Fruit fly (Drosophila melanogaster): Measurements from ENCODE around the gene bowl.

The bowl gene

DNA sequence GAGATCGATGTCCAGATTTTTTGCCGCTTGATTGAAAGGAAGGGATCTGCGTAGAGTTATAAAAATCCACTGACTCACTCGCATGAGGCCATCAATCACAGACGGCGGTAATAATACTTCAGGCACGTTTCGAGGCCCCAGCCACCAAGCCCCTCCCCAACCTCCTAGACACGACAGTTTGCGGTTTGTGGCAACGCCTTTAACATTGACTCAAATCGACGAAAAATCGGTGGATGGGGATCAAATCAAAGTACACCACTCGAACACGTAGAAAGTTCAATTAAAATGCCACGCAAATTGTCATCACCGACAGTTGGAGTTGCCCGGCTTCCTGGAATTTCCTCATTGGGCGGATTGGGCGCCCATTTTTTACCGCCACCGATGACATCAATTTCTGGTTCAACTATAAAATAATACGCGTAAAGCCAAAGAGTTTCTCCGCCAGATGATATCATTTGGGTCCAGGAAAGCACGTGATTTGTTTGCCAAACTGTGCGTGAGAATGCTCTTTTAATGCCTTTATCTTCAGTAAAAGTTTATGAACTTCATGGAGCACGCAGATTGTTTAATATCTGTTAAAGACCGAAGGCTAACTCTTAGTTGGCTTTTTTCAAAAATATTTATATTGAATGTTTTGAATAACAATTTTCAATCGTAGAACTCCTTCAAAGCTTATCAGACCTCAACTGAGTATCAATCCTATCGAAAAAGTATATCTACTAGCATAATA, 12.9 kb downstream of the bowl start, which contains the start of gene CG31960 (continued):
- TF ChIP-seq cwo (GFP tag; optimal IDR thresholded peaks at IDR 0.05) (peak; percentile 36), CG10654 (GFP tag; optimal IDR thresholded peaks at IDR 0.05) (no peak), CG1647 (GFP tag; optimal IDR thresholded peaks at IDR 0.05) (no peak), Awh (GFP tag; IDR thresholded peaks at IDR 0.05) (0 out of 2 replicates have a peak, but pooled peaks have one; percentile 13), Fer1 (GFP tag; optimal IDR thresholded peaks at IDR 0.05) (no peak), ap (GFP tag; IDR thresholded peaks at IDR 0.05) (no peak), CG17612 (GFP tag; IDR thresholded peaks at IDR 0.05) (no peak), CG6175 (GFP tag; IDR thresholded peaks at IDR 0.05) (0 out of 3 replicates have a peak, but pooled peaks have one; percentile 38), CG1233 (GFP tag; optimal IDR thresholded peaks at IDR 0.05) (no peak), Max (GFP tag; optimal IDR thresholded peaks at IDR 0.05) (no peak), CG30431 (GFP tag; optimal IDR thresholded peaks at IDR 0.05) (no peak), lov (optimal IDR thresholded peaks at IDR 0.05) (no peak), lov (GFP tag; IDR thresholded peaks at IDR 0.05) (peak; percentile 16; the same call in 1 of the 3 replicates)

DNA sequence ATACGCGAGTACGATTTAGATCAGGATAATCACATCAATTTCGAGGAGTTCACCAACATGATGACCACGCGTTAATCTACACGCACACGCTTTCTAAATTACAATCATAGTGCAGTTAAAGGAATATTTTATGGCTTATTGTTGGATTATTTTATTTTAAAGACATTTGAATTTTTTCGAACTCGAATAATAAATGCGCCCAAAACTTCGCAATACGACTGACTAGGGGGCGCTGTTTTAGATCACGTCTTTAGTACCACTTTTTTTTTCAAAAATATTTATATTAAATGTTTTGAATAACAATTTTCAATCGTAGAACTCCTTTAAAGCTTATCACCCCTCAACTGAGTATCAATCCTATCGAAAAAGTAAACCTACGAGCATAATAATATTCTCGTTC, 13.9 kb downstream of the bowl start:
- TF ChIP-seq Dp (GFP tag; optimal IDR thresholded peaks at IDR 0.05) (peak; percentile 71), Atf3 (GFP tag; optimal IDR thresholded peaks at IDR 0.05) (no peak), wdn (GFP tag; IDR thresholded peaks at IDR 0.05) (no peak), Gug (GFP tag; IDR thresholded peaks at IDR 0.05) (no peak), gro (GFP tag; optimal IDR thresholded peaks at IDR 0.05) (no peak), CG2116 (GFP tag; optimal IDR thresholded peaks at IDR 0.05) (no peak), C15 (GFP tag; IDR thresholded peaks at IDR 0.05) (no peak), amos (GFP tag; IDR thresholded peaks at IDR 0.05; ENCODE audit: partially characterized antibody) (no peak), chinmo (GFP tag; IDR thresholded peaks at IDR 0.05; ENCODE audit: partially characterized antibody) (no peak), D19B (GFP tag; optimal IDR thresholded peaks at IDR 0.05) (no peak), sisA (GFP tag; IDR thresholded peaks at IDR 0.05) (no peak), E2f2 (GFP tag; IDR thresholded peaks at IDR 0.05) (peak; percentile 80), sug (tag; optimal IDR thresholded peaks at IDR 0.05) (no peak), gt (GFP tag; IDR thresholded peaks at IDR 0.05) (no peak), slp2 (GFP tag; optimal IDR thresholded peaks at IDR 0.05) (no peak), fu2 (GFP tag; optimal IDR thresholded peaks at IDR 0.05) (no peak), gce (GFP tag; IDR thresholded peaks at IDR 0.05) (no peak), zfh1 (GFP tag; IDR thresholded peaks at IDR 0.05) (no peak), dysf (GFP tag; IDR thresholded peaks at IDR 0.05) (no peak), pho (GFP tag; optimal IDR thresholded peaks at IDR 0.05) (no peak), ro (GFP tag; IDR thresholded peaks at IDR 0.05) (no peak), CG34376 (GFP tag; optimal IDR thresholded peaks at IDR 0.05) (no peak), CTCF (GFP tag; optimal IDR thresholded peaks at IDR 0.05) (peak; percentile 92), row (GFP tag; IDR thresholded peaks at IDR 0.05) (no peak), Mes4 (GFP tag; optimal IDR thresholded peaks at IDR 0.05) (no peak)

DNA sequence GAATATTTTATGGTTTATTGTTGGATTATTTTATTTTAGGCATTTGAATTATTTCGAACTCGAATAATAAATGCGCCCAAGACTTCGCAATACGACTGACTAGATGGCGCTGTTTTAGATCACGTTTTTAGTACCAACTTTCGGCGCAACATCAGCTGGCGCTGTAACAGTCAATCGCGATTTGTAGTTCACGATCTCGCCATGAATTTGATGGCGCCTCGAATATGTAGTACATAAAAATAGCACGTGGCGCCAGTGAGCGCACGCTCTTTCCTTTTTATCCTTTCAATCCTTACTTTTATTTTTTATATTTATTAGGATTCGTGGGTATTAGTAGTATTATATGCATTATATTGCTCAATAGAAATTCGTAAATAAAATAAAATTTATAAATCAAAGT, 14.7 kb downstream of the bowl start:
- TF ChIP-seq chn (GFP tag; optimal IDR thresholded peaks at IDR 0.05) (peak; percentile 84), CG12155 (GFP tag; optimal IDR thresholded peaks at IDR 0.05) (peak; percentile 43), HLH3B (GFP tag; IDR thresholded peaks at IDR 0.05) (peak; percentile 66), CG1602 (GFP tag; optimal IDR thresholded peaks at IDR 0.05) (peak; percentile 79), ac (GFP tag; optimal IDR thresholded peaks at IDR 0.05) (peak; percentile 7), CG14441 (GFP tag; IDR thresholded peaks at IDR 0.05) (peak; percentile 78), Dip3 (GFP tag; optimal IDR thresholded peaks at IDR 0.05) (peak; percentile 19), ERR (GFP tag; optimal IDR thresholded peaks at IDR 0.05) (no peak), Hmr (GFP tag; optimal IDR thresholded peaks at IDR 0.05) (peak; percentile 71), usp (GFP tag; optimal IDR thresholded peaks at IDR 0.05) (no peak), CG43689 (GFP tag; IDR thresholded peaks at IDR 0.05) (no peak; the same call in 1 of the 2 replicates), unc-4 (GFP tag; IDR thresholded peaks at IDR 0.05; ENCODE audit: partially characterized antibody) (no peak), CG2678 (tag; optimal IDR thresholded peaks at IDR 0.05) (peak; percentile 39), Meics (GFP tag; optimal IDR thresholded peaks at IDR 0.05) (peak; percentile 60), CG33557 (GFP tag; optimal IDR thresholded peaks at IDR 0.05) (peak; percentile 66)

Measured in whole organism, embryonic.